Worm (Caenorhabditis elegans) whole organism, L1 larva: Measurements from ENCODE around the gene cyp-35A5.

Experiments used
- ces-1 ChIP-seq: fragments of 150-350 bp; optimal IDR thresholded peaks from 2 replicates; lab custom pipeline; 2014; ENCODE audit warnings: missing biosample characterization, missing genetic modification reagents, missing genetic modification characterization
- elt-3 ChIP-seq, 6 experiments: fragments of 150-350 bp in 1 of 6; sonication (generic microtip); optimal IDR thresholded peaks; 2 replicates each; lab custom pipeline; 2017 to 2018; ENCODE audit warnings: missing biosample characterization in 6 of 6, missing genetic modification characterization in 6 of 6, inconsistent platforms in 1 of 6
- fkh-10 ChIP-seq: sonication (generic microtip); optimal IDR thresholded peaks from 2 replicates; lab custom pipeline; 2017; ENCODE audit warnings: missing biosample characterization, missing genetic modification reagents, missing genetic modification characterization
- fos-1 ChIP-seq: fragments of 150-350 bp; optimal IDR thresholded peaks from 2 replicates; lab custom pipeline; 2014; ENCODE audit warnings: missing biosample characterization, missing genetic modification characterization
- hlh-17 ChIP-seq: fragments of 200-800 bp; sonication (Bioruptor generic); optimal IDR thresholded peaks from 2 replicates; lab custom pipeline; 2018; ENCODE audit warnings: missing genetic modification characterization, mild to moderate bottlenecking, missing compliant biosample characterization, moderate library complexity, borderline replicate concordance
- lin-15B ChIP-seq: fragments of 150-350 bp; sonication (generic microtip); optimal IDR thresholded peaks from 3 replicates; lab custom pipeline; 2014; ENCODE audit warnings: missing biosample characterization, missing genetic modification characterization
- mdl-1 ChIP-seq, 2 experiments: fragments of 150-350 bp; optimal IDR thresholded peaks; 2 replicates each; lab custom pipeline; 2014 to 2017; ENCODE audit warnings: missing biosample characterization in 2 of 2, missing genetic modification characterization in 2 of 2, inconsistent platforms in 1 of 2
- pag-3 ChIP-seq: sonication (generic microtip); optimal IDR thresholded peaks from 2 replicates; lab custom pipeline; 2017; ENCODE audit warnings: missing genetic modification characterization, mild to moderate bottlenecking, missing compliant biosample characterization, antibody characterized with exemption, borderline replicate concordance; ENCODE audit not compliant: insufficient read depth
- pax-3 ChIP-seq: fragments of 200-800 bp; sonication (Bioruptor generic); optimal IDR thresholded peaks from 2 replicates; lab custom pipeline; 2018; ENCODE audit warnings: mild to moderate bottlenecking, missing genetic modification characterization, moderate library complexity, missing compliant biosample characterization
- snpc-4 ChIP-seq: fragments of 150-350 bp; optimal IDR thresholded peaks from 2 replicates; lab custom pipeline; 2014; ENCODE audit warnings: missing biosample characterization, missing genetic modification characterization
- sptf-1 ChIP-seq: fragments of 150-350 bp; optimal IDR thresholded peaks from 2 replicates; lab custom pipeline; 2014; ENCODE audit warnings: missing biosample characterization, missing genetic modification characterization
- xbp-1 ChIP-seq: sonication (generic microtip); optimal IDR thresholded peaks from 2 replicates; lab custom pipeline; 2016; ENCODE audit warnings: missing genetic modification characterization, missing compliant biosample characterization
- ztf-11 ChIP-seq, 2 experiments: sonication (generic microtip); optimal IDR thresholded peaks; 2 replicates each; lab custom pipeline; 2016 to 2017; ENCODE audit warnings: missing genetic modification characterization in 2 of 2, missing biosample characterization in 1 of 2, missing compliant biosample characterization in 1 of 2

- TF ChIP-seq ces-1 (GFP tag; lab: Kevin White, UChicago) (no peak), lin-15B (tag; lab: Kevin White, UChicago) (no peak), sptf-1 (no peak), fkh-10 (GFP tag; lab: Kevin White, UChicago) (no peak), xbp-1 (tag; lab: Kevin White, UChicago) (no peak), snpc-4 (tag; lab: Kevin White, UChicago) (no peak), ztf-11 (tag; optimal IDR thresholded peaks at IDR 0.05; lab: Kevin White, UChicago) (no peak), pax-3 (tag; lab: Kevin White, UChicago) (no peak), mdl-1 (tag; optimal IDR thresholded peaks at IDR 0.05; lab: Kevin White, UChicago) (no peak), hlh-17 (GFP tag; lab: Kevin White, UChicago) (no peak), elt-3 (tag; optimal IDR thresholded peaks at IDR 0.05; lab: Kevin White, UChicago) (no peak), fos-1 (tag; lab: Kevin White, UChicago) (no peak), pag-3 (no peak)
Measured at ce11 chrV:3943364-3943763, 7.2 kb downstream of the cyp-35A5 start.
